Fruit fly (Drosophila melanogaster): ENCODE results near the gene CG7430.

dm6 chr3L:17849517-17849916 is 2.8 kb downstream of the CG7430 start, which contains the start of gene TrpRS-m:
- TF ChIP-seq CTCF (optimal IDR thresholded peaks at IDR 0.05) (no peak), CG8478 (optimal IDR thresholded peaks at IDR 0.05) (no peak)
